Worm (Caenorhabditis elegans): ENCODE results near the gene srx-39.

DNA sequence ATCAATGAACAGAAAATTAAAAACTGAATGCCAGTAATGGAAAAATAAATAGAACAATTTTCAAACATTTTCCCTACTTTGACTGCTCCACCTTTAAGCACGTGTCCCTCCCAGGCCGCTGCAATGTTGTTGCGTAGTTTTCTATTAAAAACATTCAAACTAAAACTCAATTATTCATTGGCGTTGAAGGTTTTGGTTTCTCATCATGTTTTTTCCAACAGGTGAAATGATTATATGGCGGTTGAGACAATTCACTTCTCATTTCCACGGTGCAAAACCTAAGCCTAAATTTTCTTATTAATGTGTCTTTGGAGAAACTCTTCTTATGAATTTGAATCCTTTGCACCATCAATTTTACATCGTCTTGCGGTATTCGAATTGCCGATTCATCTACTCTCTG, 6.7 kb downstream of the srx-39 start, which contains the start of gene srh-130:
- no peak for TF ChIP-seq lsy-2 (tag; optimal IDR thresholded peaks at IDR 0.05)
- TF ChIP-seq nhr-28 (tag; optimal IDR thresholded peaks at IDR 0.05) = no peak
- TF ChIP-seq snpc-4 (tag; optimal IDR thresholded peaks at IDR 0.05) = no peak
- TF ChIP-seq ztf-11 (tag; optimal IDR thresholded peaks at IDR 0.05) = no peak
- TF ChIP-seq elt-3 (tag; optimal IDR thresholded peaks at IDR 0.05) = no peak

All from whole organism, mixed stage, embryonic.